Fruit fly (Drosophila melanogaster): ENCODE results near the gene Pect.

Pect gene

DNA sequence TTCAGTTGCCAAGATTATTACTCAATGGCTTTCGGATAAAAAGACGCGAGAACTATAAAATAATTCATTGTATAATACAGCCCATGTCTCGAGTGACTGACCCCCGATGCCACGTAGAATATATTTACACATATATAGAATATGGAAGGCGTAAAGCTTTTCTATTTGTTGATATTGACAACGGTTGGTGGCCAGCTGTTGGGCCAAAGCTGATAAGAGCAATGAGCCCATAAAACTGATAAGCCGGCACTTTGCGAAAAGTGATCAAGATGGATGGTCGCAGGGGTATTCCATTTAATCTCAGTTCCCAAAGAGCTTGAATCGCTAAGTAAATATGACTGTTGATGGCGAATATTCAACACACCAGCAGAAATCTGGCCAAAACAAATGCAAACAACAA is 13.0 kb upstream of the Pect start (continued):
- TF ChIP-seq exex (tag; optimal IDR thresholded peaks at IDR 0.05) (peak; percentile 87), H2.0 (GFP tag; IDR thresholded peaks at IDR 0.05) (no peak), sug (tag; optimal IDR thresholded peaks at IDR 0.05) (peak; percentile 89), wek (GFP tag; optimal IDR thresholded peaks at IDR 0.05) (no peak), lbe (GFP tag; optimal IDR thresholded peaks at IDR 0.05) (peak; percentile 2), unc-4 (GFP tag; IDR thresholded peaks at IDR 0.05; ENCODE audit: partially characterized antibody) (no peak), lilli (GFP tag; optimal IDR thresholded peaks at IDR 0.05) (no peak), MTF-1 (GFP tag; optimal IDR thresholded peaks at IDR 0.05; ENCODE audit: borderline replicate concordance) (peak; percentile 32), repo (GFP tag; optimal IDR thresholded peaks at IDR 0.05) (no peak), maf-S (GFP tag; optimal IDR thresholded peaks at IDR 0.05) (no peak), Hand (GFP tag; optimal IDR thresholded peaks at IDR 0.05) (peak; percentile 10), Taf1 (GFP tag; IDR thresholded peaks at IDR 0.05) (no peak), Dbx (GFP tag; IDR thresholded peaks at IDR 0.05) (0 out of 3 replicates have a peak, but pooled peaks have one; percentile 37), Hmr (GFP tag; optimal IDR thresholded peaks at IDR 0.05) (peak; percentile 32), lab (GFP tag; optimal IDR thresholded peaks at IDR 0.05) (peak; percentile 90), sens (GFP tag) (peak; percentile 11), CG31365 (tag; optimal IDR thresholded peaks at IDR 0.05) (no peak), Atf6 (GFP tag; IDR thresholded peaks at IDR 0.05) (peak; percentile 43; the same call in 1 of the 2 replicates), HmgZ (tag; optimal IDR thresholded peaks at IDR 0.05) (peak; percentile 9), CHES-1-like (GFP tag; optimal IDR thresholded peaks at IDR 0.05) (no peak), Fer2 (tag; optimal IDR thresholded peaks at IDR 0.05) (no peak), CG13287 (GFP tag; IDR thresholded peaks at IDR 0.05; ENCODE audit: partially characterized antibody) (no peak), CG2712 (tag; optimal IDR thresholded peaks at IDR 0.05) (no peak), crp (GFP tag; optimal IDR thresholded peaks at IDR 0.05) (peak in 1 of 2 experiments; percentile 34), Pdp1 (GFP tag; optimal IDR thresholded peaks at IDR 0.05) (peak in 1 of 2 experiments; percentile 86)

DNA sequence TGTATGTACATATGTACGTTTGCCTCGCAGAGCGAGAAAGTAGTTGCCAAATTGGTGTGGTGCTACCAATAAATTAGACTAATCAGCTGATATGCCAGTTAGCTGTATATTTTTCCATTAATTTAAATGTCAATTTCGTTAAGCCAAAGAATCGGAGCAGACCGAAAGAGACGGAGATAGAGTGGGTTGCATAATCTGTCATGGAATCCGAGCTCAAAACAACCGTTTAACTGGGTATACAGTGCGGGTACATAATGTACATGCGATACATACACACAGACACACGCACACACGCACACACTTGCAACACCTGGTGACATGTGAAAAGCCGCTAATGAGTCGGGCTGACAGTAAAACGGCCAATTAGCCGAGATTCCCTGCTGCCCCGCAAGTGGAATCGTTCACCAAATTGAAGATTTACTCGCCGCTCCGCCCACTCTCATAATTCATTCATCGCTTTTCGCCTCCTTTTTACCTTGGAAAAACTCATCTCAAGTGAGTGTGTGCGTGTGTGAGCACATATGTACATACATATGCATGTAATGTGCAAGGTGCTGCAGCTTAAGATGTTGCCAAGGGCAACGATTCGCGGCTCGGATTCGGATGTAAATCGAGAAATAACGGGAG is 12.4 kb upstream of the Pect start:
- TF ChIP-seq CG34422 (GFP tag; IDR thresholded peaks at IDR 0.05) (0 out of 3 replicates have a peak, but pooled peaks have one; percentile 45), cg (GFP tag; optimal IDR thresholded peaks at IDR 0.05) (peak; percentile 90), Six4 (GFP tag; optimal IDR thresholded peaks at IDR 0.05) (no peak), slbo (GFP tag; IDR thresholded peaks at IDR 0.05) (no peak), zen (tag; optimal IDR thresholded peaks at IDR 0.05) (peak; percentile 42), Ets97D (GFP tag; optimal IDR thresholded peaks at IDR 0.05) (no peak), CG8765 (GFP tag; IDR thresholded peaks at IDR 0.05) (no peak), D (optimal IDR thresholded peaks at IDR 0.05) (peak; percentile 37), D (GFP tag; optimal IDR thresholded peaks at IDR 0.05) (no peak), CG3065 (GFP tag; optimal IDR thresholded peaks at IDR 0.05) (no peak), Rfx (GFP tag; IDR thresholded peaks at IDR 0.05) (0 out of 2 replicates have a peak, but pooled peaks have one; percentile 18), Elba2 (GFP tag; optimal IDR thresholded peaks at IDR 0.05) (peak; percentile 15), mld (GFP tag; IDR thresholded peaks at IDR 0.05; ENCODE audit: partially characterized antibody) (no peak), vvl (GFP tag; IDR thresholded peaks at IDR 0.05) (peak; percentile 29; the same call in 1 of the 2 replicates), Bgb (GFP tag; IDR thresholded peaks at IDR 0.05; ENCODE audit: partially characterized antibody) (no peak), CG33213 (GFP tag; optimal IDR thresholded peaks at IDR 0.05) (no peak), lola (GFP tag; optimal IDR thresholded peaks at IDR 0.05) (no peak), scrt (GFP tag; optimal IDR thresholded peaks at IDR 0.05) (no peak), stwl (tag; optimal IDR thresholded peaks at IDR 0.05) (no peak), yki (optimal IDR thresholded peaks at IDR 0.05) (no peak), CG32767 (GFP tag; IDR thresholded peaks at IDR 0.05) (peak; percentile 34; the same call in 1 of the 2 replicates), Bdp1 (GFP tag; optimal IDR thresholded peaks at IDR 0.05) (no peak), caup (GFP tag; optimal IDR thresholded peaks at IDR 0.05; ENCODE audit: severe bottlenecking) (no peak), CG7372 (GFP tag; IDR thresholded peaks at IDR 0.05) (0 out of 2 replicates have a peak, but pooled peaks have one; percentile 15), Pdp1 (GFP tag; optimal IDR thresholded peaks at IDR 0.05) (peak in 1 of 2 experiments; percentile 96), CG8478 (optimal IDR thresholded peaks at IDR 0.05) (peak; percentile 79)

All from whole organism, embryonic.